Worm (Caenorhabditis elegans) whole organism, L2 larva: Measurements from ENCODE around the gene cng-2.
A peak's percentile ranks its signal among the peaks of the same experiment; 100 is the strongest.

Source experiments
- aly-2 ChIP-seq: fragments of 150-350 bp; optimal IDR thresholded peaks from 2 replicates; lab custom pipeline; 2014; ENCODE audit warnings: missing biosample characterization, missing genetic modification characterization
- lin-13 ChIP-seq: fragments of 150-350 bp; optimal IDR thresholded peaks from 2 replicates; lab custom pipeline; 2014; ENCODE audit warnings: missing biosample characterization, missing genetic modification reagents, missing genetic modification characterization
- lin-39 ChIP-seq: fragments of 150-350 bp; optimal IDR thresholded peaks from 2 replicates; lab custom pipeline; 2014; ENCODE audit warnings: missing biosample characterization, missing genetic modification reagents, missing genetic modification characterization
- lsy-2 ChIP-seq, 2 experiments: fragments of 150-350 bp in 1 of 2; sonication (generic microtip) in 1 of 2; optimal IDR thresholded peaks; 2 replicates each; lab custom pipeline; 2014 to 2017; ENCODE audit warnings: missing biosample characterization in 2 of 2, missing genetic modification characterization in 2 of 2
- mdl-1 ChIP-seq, 2 experiments: fragments of 150-350 bp in 1 of 2; sonication (generic microtip) in 1 of 2; optimal IDR thresholded peaks; 2 replicates each; lab custom pipeline; 2017; ENCODE audit warnings: missing biosample characterization in 2 of 2, missing genetic modification characterization in 2 of 2

DNA sequence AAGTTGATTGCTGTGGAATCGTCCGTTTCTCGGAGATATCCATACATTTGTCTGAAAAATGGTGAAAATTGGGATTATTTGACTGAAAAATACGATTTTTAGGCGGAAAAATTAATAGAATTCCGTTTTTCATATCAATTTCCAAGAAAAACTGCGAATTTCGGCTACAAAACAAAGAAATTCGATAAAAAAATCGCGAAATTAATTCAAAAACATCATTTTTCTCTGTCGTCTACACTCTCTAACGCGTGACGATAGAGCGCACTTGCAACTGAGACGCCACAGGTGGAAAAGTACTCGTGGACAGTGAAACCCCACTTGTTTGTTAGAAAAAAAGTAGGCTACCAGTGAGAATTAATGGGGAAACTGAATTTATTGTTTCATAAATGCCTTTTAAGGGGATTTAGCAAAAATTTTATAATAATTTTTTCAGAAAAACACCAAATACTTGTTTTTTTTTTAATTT, 4.0 kb upstream of the cng-2 start, which contains the start of gene cpsf-1:
- no peak for TF ChIP-seq lin-39 (tag; lab: Kevin White, UChicago)
- TF ChIP-seq lin-13 (GFP tag; lab: Kevin White, UChicago) = peak; percentile 93
- TF ChIP-seq lsy-2 (tag; optimal IDR thresholded peaks at IDR 0.05; lab: Kevin White, UChicago) = peak; percentile 74 to 88
- no peak for TF ChIP-seq mdl-1 (tag; optimal IDR thresholded peaks at IDR 0.05; lab: Kevin White, UChicago)
- TF ChIP-seq aly-2 (tag; lab: Kevin White, UChicago) = no peak
